Fruit fly (Drosophila melanogaster) whole organism, embryonic: ENCODE data around the gene Kah.
A peak's percentile ranks its signal among the peaks of the same experiment; 100 is the strongest.

Source experiments
- B-H1 ChIP-seq: fragments of 200-800 bp; sonication (Bioruptor generic); IDR thresholded peaks from 3 replicates; pipeline ENCODE4 v1.3.6; 2022; ENCODE audit warnings: missing biosample characterization, missing genetic modification characterization
- CG12155 ChIP-seq: fragments of 200-800 bp; sonication (Bioruptor generic); optimal IDR thresholded peaks from 3 replicates; lab custom pipeline; 2016; ENCODE audit warnings: missing biosample characterization, missing genetic modification characterization
- CG13424 ChIP-seq: fragments of 200-800 bp; sonication (Bioruptor generic); optimal IDR thresholded peaks from 2 replicates; lab custom pipeline; 2019; ENCODE audit warnings: missing biosample characterization, mild to moderate bottlenecking, missing genetic modification characterization, moderate library complexity
- CG13775 ChIP-seq: fragments of 200-800 bp; sonication (Bioruptor generic); optimal IDR thresholded peaks from 3 replicates; lab custom pipeline; 2017; ENCODE audit warnings: missing biosample characterization, mild to moderate bottlenecking, missing genetic modification characterization
- CG15696 ChIP-seq: fragments of 200-800 bp; sonication (Bioruptor generic); optimal IDR thresholded peaks from 2 replicates; lab custom pipeline; 2019; ENCODE audit warnings: missing biosample characterization, mild to moderate bottlenecking, missing genetic modification characterization, moderate library complexity
- CG1603 ChIP-seq: fragments of 200-800 bp; sonication (Bioruptor generic); optimal IDR thresholded peaks from 2 replicates; lab custom pipeline; 2019; ENCODE audit warnings: missing biosample characterization, mild to moderate bottlenecking, missing genetic modification characterization, moderate library complexity
- CG17359 ChIP-seq: fragments of 200-800 bp; sonication (Bioruptor generic); optimal IDR thresholded peaks from 3 replicates; lab custom pipeline; 2018; ENCODE audit warnings: missing biosample characterization, mild to moderate bottlenecking, missing genetic modification characterization, moderate library complexity
- CG17361 ChIP-seq: fragments of 200-800 bp; sonication (Bioruptor generic); IDR thresholded peaks from 3 replicates; pipeline ENCODE4 v1.3.6; 2022; ENCODE audit warnings: missing biosample characterization, missing genetic modification characterization
- CG1792 ChIP-seq: fragments of 200-800 bp; sonication (Bioruptor generic); optimal IDR thresholded peaks from 2 replicates; lab custom pipeline; 2016; ENCODE audit warnings: missing biosample characterization, missing genetic modification characterization
- CG18619 ChIP-seq: fragments of 200-800 bp; sonication (Bioruptor generic); optimal IDR thresholded peaks from 3 replicates; lab custom pipeline; 2017; ENCODE audit warnings: missing biosample characterization, mild to moderate bottlenecking, missing genetic modification characterization
- CG31365 ChIP-seq: fragments of 200-800 bp; sonication (Bioruptor generic); optimal IDR thresholded peaks from 2 replicates; lab custom pipeline; 2018; ENCODE audit warnings: missing biosample characterization, mild to moderate bottlenecking, missing genetic modification characterization
- CG3838 ChIP-seq: fragments of 200-800 bp; sonication (Bioruptor generic); optimal IDR thresholded peaks from 3 replicates; lab custom pipeline; 2016; ENCODE audit warnings: missing biosample characterization, missing genetic modification characterization
- CG4820 ChIP-seq: fragments of 200-800 bp; sonication (Bioruptor generic); optimal IDR thresholded peaks from 3 replicates; lab custom pipeline; 2016; ENCODE audit warnings: missing biosample characterization, missing genetic modification characterization
- CG6683 ChIP-seq: fragments of 200-800 bp; sonication (Bioruptor generic); optimal IDR thresholded peaks from 2 replicates; lab custom pipeline; 2017; ENCODE audit warnings: missing biosample characterization, mild to moderate bottlenecking, missing genetic modification characterization, missing genetic modification reagents
- CG7928 ChIP-seq: fragments of 200-800 bp; sonication (Bioruptor generic); optimal IDR thresholded peaks from 2 replicates; lab custom pipeline; 2017; ENCODE audit warnings: missing biosample characterization, mild to moderate bottlenecking, missing genetic modification characterization
- CG9609 ChIP-seq: fragments of 200-800 bp; sonication (Bioruptor generic); optimal IDR thresholded peaks from 3 replicates; lab custom pipeline; 2016; ENCODE audit warnings: missing biosample characterization, missing genetic modification characterization
- CTCF ChIP-seq: fragments of 200-800 bp; sonication (Bioruptor generic); optimal IDR thresholded peaks from 2 replicates; lab custom pipeline; 2017; ENCODE audit warnings: missing biosample characterization, mild to moderate bottlenecking, missing genetic modification characterization, moderate library complexity
- D ChIP-seq, 2 experiments: fragments of 200-800 bp in 1 of 2; fragments of >200 bp in 1 of 2; sonication (Bioruptor generic) in 1 of 2; optimal IDR thresholded peaks; 2 replicates in 1 of 2; 3 replicates in 1 of 2; lab custom pipeline; 2017; ENCODE audit warnings: mild to moderate bottlenecking in 1 of 2, missing biosample characterization in 1 of 2, missing genetic modification characterization in 1 of 2, missing genetic modification reagents in 1 of 2
- Dad ChIP-seq: fragments of 200-800 bp; sonication (Bioruptor generic); optimal IDR thresholded peaks from 3 replicates; lab custom pipeline; 2016; ENCODE audit warnings: missing biosample characterization, missing genetic modification characterization
- Drgx ChIP-seq: fragments of 200-800 bp; sonication (Bioruptor generic); IDR thresholded peaks from 2 replicates; pipeline ENCODE4 v1.3.6; 2022; ENCODE audit warnings: missing biosample characterization, missing genetic modification characterization
- E2f2 ChIP-seq: fragments of 200-800 bp; sonication (Bioruptor generic); IDR thresholded peaks from 2 replicates; pipeline ENCODE4 v1.3.6; 2022; ENCODE audit warnings: missing biosample characterization, missing genetic modification characterization
- H2.0 ChIP-seq: fragments of 200-800 bp; sonication (Bioruptor generic); IDR thresholded peaks from 2 replicates; pipeline ENCODE4 v1.3.6; 2022; ENCODE audit warnings: missing biosample characterization, missing genetic modification characterization
- HHEX ChIP-seq: fragments of 200-800 bp; sonication (Bioruptor generic); optimal IDR thresholded peaks from 3 replicates; lab custom pipeline; 2017; ENCODE audit warnings: missing biosample characterization, mild to moderate bottlenecking, missing genetic modification characterization, missing genetic modification reagents
- HLH54F ChIP-seq: fragments of 200-800 bp; sonication (Bioruptor generic); optimal IDR thresholded peaks from 3 replicates; lab custom pipeline; 2016; ENCODE audit warnings: missing biosample characterization, missing genetic modification characterization
- Hmx ChIP-seq: fragments of 200-800 bp; sonication (Bioruptor generic); optimal IDR thresholded peaks from 2 replicates; lab custom pipeline; 2016; ENCODE audit warnings: missing biosample characterization, missing genetic modification characterization
- Hr51 ChIP-seq, 2 experiments: fragments of 200-800 bp; sonication (Bioruptor generic); optimal IDR thresholded peaks; 2 replicates in 1 of 2; 3 replicates in 1 of 2; lab custom pipeline; 2016 to 2018; ENCODE audit warnings: missing biosample characterization in 2 of 2, missing genetic modification characterization in 2 of 2, mild to moderate bottlenecking in 1 of 2, moderate library complexity in 1 of 2
- Max ChIP-seq: fragments of 200-800 bp; sonication (Bioruptor generic); optimal IDR thresholded peaks from 2 replicates; lab custom pipeline; 2016; ENCODE audit warnings: missing biosample characterization, mild to moderate bottlenecking, missing genetic modification characterization
- Myb ChIP-seq: fragments of 200-800 bp; sonication (Bioruptor generic); optimal IDR thresholded peaks from 2 replicates; lab custom pipeline; 2016; ENCODE audit warnings: missing biosample characterization, missing genetic modification characterization
- Pdp1 ChIP-seq, 2 experiments: fragments of 200-800 bp; sonication (Bioruptor generic); optimal IDR thresholded peaks; 3 replicates each; lab custom pipeline; 2016; ENCODE audit warnings: missing biosample characterization in 2 of 2, missing genetic modification characterization in 2 of 2, mild to moderate bottlenecking in 1 of 2, moderate library complexity in 1 of 2
- Usf ChIP-seq: fragments of 200-800 bp; sonication (Bioruptor generic); optimal IDR thresholded peaks from 2 replicates; lab custom pipeline; 2017; ENCODE audit warnings: missing genotype, missing biosample characterization, missing genetic modification characterization
- Xbp1 ChIP-seq: fragments of 200-800 bp; sonication (Bioruptor generic); optimal IDR thresholded peaks from 3 replicates; lab custom pipeline; 2016; ENCODE audit warnings: missing biosample characterization, mild to moderate bottlenecking, missing genetic modification characterization
- Xrp1 ChIP-seq: fragments of 200-800 bp; sonication (Bioruptor generic); IDR thresholded peaks from 2 replicates; pipeline ENCODE4 v1.3.6; 2022; ENCODE audit warnings: missing biosample characterization, missing genetic modification characterization
- ab ChIP-seq: fragments of 200-800 bp; sonication (Bioruptor generic); optimal IDR thresholded peaks from 2 replicates; lab custom pipeline; 2016; ENCODE audit warnings: missing biosample characterization, missing genetic modification characterization
- chn ChIP-seq: fragments of 200-800 bp; sonication (Bioruptor generic); optimal IDR thresholded peaks from 2 replicates; lab custom pipeline; 2016; ENCODE audit warnings: missing biosample characterization, missing genetic modification characterization
- ci ChIP-seq: fragments of 200-800 bp; sonication (Bioruptor generic); IDR thresholded peaks from 3 replicates; pipeline ENCODE4 v1.3.6; 2022; ENCODE audit warnings: missing biosample characterization, missing genetic modification characterization
- ems ChIP-seq: fragments of 200-800 bp; sonication (Bioruptor generic); optimal IDR thresholded peaks from 3 replicates; lab custom pipeline; 2016; ENCODE audit warnings: missing biosample characterization, missing genetic modification characterization
- fd102C ChIP-seq: fragments of 200-800 bp; sonication (Bioruptor generic); optimal IDR thresholded peaks from 2 replicates; lab custom pipeline; 2018; ENCODE audit warnings: missing biosample characterization, mild to moderate bottlenecking, missing genetic modification characterization, moderate library complexity
- grau ChIP-seq: fragments of 200-800 bp; optimal IDR thresholded peaks from 3 replicates; lab custom pipeline; 2019; ENCODE audit warnings: missing biosample characterization, mild to moderate bottlenecking, missing genetic modification characterization, moderate library complexity
- ham ChIP-seq: fragments of 200-800 bp; sonication (Bioruptor generic); IDR thresholded peaks from 2 replicates; pipeline ENCODE4 v1.3.6; 2022; ENCODE audit warnings: missing biosample characterization, missing genetic modification characterization
- nau ChIP-seq: fragments of 200-800 bp; sonication (Bioruptor generic); optimal IDR thresholded peaks from 3 replicates; lab custom pipeline; 2017; ENCODE audit warnings: missing biosample characterization, mild to moderate bottlenecking, missing genetic modification characterization, missing genetic modification reagents
- otp ChIP-seq: fragments of 200-800 bp; sonication (Bioruptor generic); IDR thresholded peaks from 3 replicates; pipeline ENCODE4, ENCODE4 v1.3.6; 2022; ENCODE audit warnings: missing biosample characterization, missing genetic modification characterization
- pb ChIP-seq: fragments of 200-800 bp; sonication (Bioruptor generic); optimal IDR thresholded peaks from 3 replicates; lab custom pipeline; 2016; ENCODE audit warnings: missing biosample characterization, missing genetic modification characterization
- sc ChIP-seq, 3 experiments: fragments of >200 bp in 2 of 3; fragments of 200-800 bp in 1 of 3; sonication (Bioruptor generic) in 1 of 3; optimal IDR thresholded peaks; 2 replicates in 2 of 3; 3 replicates in 1 of 3; lab custom pipeline; 2017; ENCODE audit warnings: mild to moderate bottlenecking in 1 of 3, missing biosample characterization in 1 of 3, missing genetic modification characterization in 1 of 3, missing genetic modification reagents in 1 of 3
- seq ChIP-seq: fragments of 200-800 bp; sonication (Bioruptor generic); IDR thresholded peaks from 2 replicates; pipeline ENCODE4 v1.3.6; 2022; ENCODE audit warnings: missing biosample characterization, missing genetic modification characterization
- slp2 ChIP-seq: fragments of 200-800 bp; sonication (Bioruptor generic); optimal IDR thresholded peaks from 2 replicates; lab custom pipeline; 2016; ENCODE audit warnings: missing biosample characterization, missing genetic modification characterization
- ssp ChIP-seq: fragments of 200-800 bp; sonication (Bioruptor generic); IDR thresholded peaks from 2 replicates; pipeline ENCODE4 v1.3.6; 2022; ENCODE audit warnings: missing biosample characterization, missing genetic modification characterization
- tio ChIP-seq: fragments of 200-800 bp; sonication (Bioruptor generic); optimal IDR thresholded peaks from 2 replicates; lab custom pipeline; 2017; ENCODE audit warnings: missing biosample characterization, missing genetic modification characterization, inconsistent platforms
- trh ChIP-seq: fragments of 200-800 bp; sonication (Bioruptor generic); optimal IDR thresholded peaks from 2 replicates; lab custom pipeline; 2016; ENCODE audit warnings: missing biosample characterization, missing genetic modification characterization
- wor ChIP-seq: fragments of 200-800 bp; sonication (Bioruptor generic); IDR thresholded peaks from 2 replicates; pipeline ENCODE4 v1.3.6; 2022; ENCODE audit warnings: missing biosample characterization, missing genetic modification characterization
- zen ChIP-seq: fragments of 200-800 bp; sonication (Bioruptor generic); optimal IDR thresholded peaks from 3 replicates; lab custom pipeline; 2018; ENCODE audit warnings: missing biosample characterization, mild to moderate bottlenecking, missing genetic modification characterization, moderate library complexity

The Kah gene

DNA sequence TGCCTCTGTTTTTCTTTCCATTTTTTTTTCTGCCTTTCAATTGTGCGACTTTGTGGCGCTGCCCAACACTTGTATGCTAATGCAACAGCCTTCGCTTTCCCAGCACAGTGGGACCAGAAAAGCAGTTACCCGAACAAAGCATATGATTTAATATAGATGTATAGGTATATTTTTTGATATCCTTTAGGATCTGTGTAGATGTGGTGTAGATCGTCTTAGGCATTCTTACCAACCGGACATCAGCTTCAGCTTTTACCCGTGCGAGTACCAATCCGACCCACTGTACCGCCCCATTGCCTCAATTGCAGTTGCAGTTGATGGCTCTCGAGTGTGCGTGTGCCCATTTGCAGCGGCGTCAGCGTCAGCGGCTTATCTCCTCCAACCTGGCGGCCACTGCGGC lies 47.4 kb upstream of the Kah start (continued):
- TF ChIP-seq B-H1 (GFP tag; lab: Robert Waterston, UW) (peak; percentile 33; the same call in 2 of the 3 replicates), Myb (GFP tag; lab: Kevin White, UChicago) (peak; percentile 2), sc (optimal IDR thresholded peaks at IDR 0.05; lab: Kevin White, UChicago) (no peak), sc (GFP tag; optimal IDR thresholded peaks at IDR 0.05; lab: Kevin White, UChicago) (peak; percentile 67), CG1792 (GFP tag; lab: Kevin White, UChicago) (no peak), HLH54F (peak; percentile 36), ab (GFP tag; lab: Kevin White, UChicago) (peak; percentile 12), Drgx (GFP tag; lab: Robert Waterston, UW) (peak; percentile 98), CG13424 (tag; lab: Kevin White, UChicago) (peak; percentile 42), ssp (GFP tag; lab: Robert Waterston, UW) (peak; percentile 50; the same call in 1 of the 2 replicates), CG18619 (GFP tag; lab: Kevin White, UChicago) (peak; percentile 40), grau (peak; percentile 60), CG13775 (GFP tag; lab: Kevin White, UChicago) (peak; percentile 34), CG15696 (tag; lab: Kevin White, UChicago) (peak; percentile 37), slp2 (peak; percentile 2), CG17361 (peak; percentile 55; the same call in 2 of the 3 replicates), H2.0 (peak; percentile 62), Max (peak; percentile 10), chn (GFP tag; lab: Kevin White, UChicago) (peak; percentile 57), CTCF (GFP tag; lab: Kevin White, UChicago) (peak; percentile 25), ham (GFP tag; lab: Robert Waterston, UW) (no peak), Usf (GFP tag; lab: Kevin White, UChicago) (no peak), seq (GFP tag; lab: Robert Waterston, UW) (peak; percentile 49; the same call in 1 of the 2 replicates), CG9609 (GFP tag; lab: Kevin White, UChicago) (peak; percentile 27), CG7928 (GFP tag; lab: Kevin White, UChicago) (no peak), ems (peak; percentile 35), CG31365 (tag; lab: Kevin White, UChicago) (no peak), Xbp1 (peak; percentile 78), CG3838 (GFP tag; lab: Kevin White, UChicago) (peak; percentile 20), pb (GFP tag; lab: Kevin White, UChicago) (no peak), Hr51 (GFP tag; optimal IDR thresholded peaks at IDR 0.05; lab: Kevin White, UChicago) (peak; percentile 24 to 63), fd102C (no peak), tio (peak; percentile 58), CG17359 (peak; percentile 75), otp (GFP tag; lab: Robert Waterston, UW) (peak; percentile 78; the same call in 2 of the 3 replicates), trh (peak; percentile 15), CG12155 (GFP tag; lab: Kevin White, UChicago) (peak; percentile 28), nau (GFP tag; lab: Kevin White, UChicago) (peak; percentile 57), CG4820 (GFP tag; lab: Kevin White, UChicago) (peak; percentile 71), Dad (GFP tag; lab: Kevin White, UChicago) (peak; percentile 62), CG1603 (tag; lab: Kevin White, UChicago) (peak; percentile 91), ci (peak; percentile 81; the same call in 2 of the 3 replicates), CG6683 (GFP tag; lab: Kevin White, UChicago) (no peak), wor (peak; percentile 59), E2f2 (GFP tag; lab: Robert Waterston, UW) (peak; percentile 31; the same call in 1 of the 2 replicates), Pdp1 (GFP tag; optimal IDR thresholded peaks at IDR 0.05; lab: Kevin White, UChicago) (peak; percentile 25 to 36), D (optimal IDR thresholded peaks at IDR 0.05; lab: Kevin White, UChicago) (no peak), D (GFP tag; optimal IDR thresholded peaks at IDR 0.05; lab: Kevin White, UChicago) (peak; percentile 73), HHEX (GFP tag; lab: Kevin White, UChicago) (peak; percentile 6), Xrp1 (GFP tag; lab: Robert Waterston, UW) (peak; percentile 88), Hmx (GFP tag; lab: Kevin White, UChicago) (no peak), zen (tag; lab: Kevin White, UChicago) (peak; percentile 49)
